Worm (Caenorhabditis elegans) whole organism, L2 larva: ENCODE measurements around the gene C48D5.3.

Experiments
- F13H6.1 ChIP-seq: sonication (generic microtip); optimal IDR thresholded peaks from 2 replicates; lab custom pipeline; 2016; ENCODE audit warnings: missing genetic modification characterization, missing compliant biosample characterization
- aly-2 ChIP-seq: fragments of 150-350 bp; optimal IDR thresholded peaks from 2 replicates; lab custom pipeline; 2014; ENCODE audit warnings: missing biosample characterization, missing genetic modification characterization
- ceh-82 ChIP-seq: fragments of 150-350 bp; optimal IDR thresholded peaks from 2 replicates; lab custom pipeline; 2014; ENCODE audit warnings: missing biosample characterization, missing genetic modification characterization
- elt-3 ChIP-seq: sonication (generic microtip); optimal IDR thresholded peaks from 2 replicates; lab custom pipeline; 2017; ENCODE audit warnings: missing biosample characterization, missing genetic modification characterization
- unc-62 ChIP-seq: fragments of 150-350 bp; optimal IDR thresholded peaks from 2 replicates; lab custom pipeline; 2014; ENCODE audit warnings: missing biosample characterization, missing genetic modification reagents, missing genetic modification characterization

DNA sequence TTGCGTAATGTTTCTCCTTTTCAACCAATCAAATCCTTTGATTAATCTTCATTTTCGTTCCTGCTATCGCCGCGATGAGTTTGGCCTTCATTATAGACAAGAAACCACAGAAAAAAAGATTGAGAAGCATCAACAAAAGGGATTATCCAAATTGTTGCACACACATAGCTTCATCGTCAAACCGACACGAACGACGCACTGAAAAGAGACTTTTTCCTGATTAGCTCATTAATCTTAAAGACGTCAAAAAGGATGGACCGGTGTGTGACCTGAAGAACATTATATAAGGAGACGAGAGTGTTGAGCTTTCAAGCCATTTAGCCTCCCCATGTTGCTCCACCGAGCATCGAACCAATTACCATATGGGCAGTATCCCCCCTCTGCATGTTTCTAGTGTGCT lies 11.8 kb downstream of the C48D5.3 start:
- TF ChIP-seq elt-3 (tag; lab: Kevin White, UChicago): no peak
- TF ChIP-seq F13H6.1 (tag; lab: Kevin White, UChicago): no peak
- no peak for TF ChIP-seq aly-2 (tag; lab: Kevin White, UChicago)
- no peak for TF ChIP-seq ceh-82 (tag; lab: Kevin White, UChicago)
- TF ChIP-seq unc-62: no peak
